Worm (Caenorhabditis elegans): ENCODE results near the gene col-74.

- TF ChIP-seq snpc-4 (tag; optimal IDR thresholded peaks at IDR 0.05) (peak; percentile 15), mdl-1 (tag; optimal IDR thresholded peaks at IDR 0.05) (peak; percentile 3), egl-27 (tag; optimal IDR thresholded peaks at IDR 0.05) (no peak), lin-15B (tag; optimal IDR thresholded peaks at IDR 0.05) (no peak), ztf-4 (tag; optimal IDR thresholded peaks at IDR 0.05) (no peak), elt-2 (tag; optimal IDR thresholded peaks at IDR 0.05) (peak; percentile 73), nhr-12 (tag; optimal IDR thresholded peaks at IDR 0.05) (no peak), ceh-28 (tag; optimal IDR thresholded peaks at IDR 0.05) (peak; percentile 26), fos-1 (tag; optimal IDR thresholded peaks at IDR 0.05) (no peak)
Measured at ce11 chrII:5781935-5782921, 47.9 kb upstream of the col-74 start, which contains the start of gene K05F1.6.
